Worm (Caenorhabditis elegans): ENCODE results near the gene hlb-1.
A peak's percentile ranks its signal among the peaks of the same experiment; 100 is the strongest.

DNA sequence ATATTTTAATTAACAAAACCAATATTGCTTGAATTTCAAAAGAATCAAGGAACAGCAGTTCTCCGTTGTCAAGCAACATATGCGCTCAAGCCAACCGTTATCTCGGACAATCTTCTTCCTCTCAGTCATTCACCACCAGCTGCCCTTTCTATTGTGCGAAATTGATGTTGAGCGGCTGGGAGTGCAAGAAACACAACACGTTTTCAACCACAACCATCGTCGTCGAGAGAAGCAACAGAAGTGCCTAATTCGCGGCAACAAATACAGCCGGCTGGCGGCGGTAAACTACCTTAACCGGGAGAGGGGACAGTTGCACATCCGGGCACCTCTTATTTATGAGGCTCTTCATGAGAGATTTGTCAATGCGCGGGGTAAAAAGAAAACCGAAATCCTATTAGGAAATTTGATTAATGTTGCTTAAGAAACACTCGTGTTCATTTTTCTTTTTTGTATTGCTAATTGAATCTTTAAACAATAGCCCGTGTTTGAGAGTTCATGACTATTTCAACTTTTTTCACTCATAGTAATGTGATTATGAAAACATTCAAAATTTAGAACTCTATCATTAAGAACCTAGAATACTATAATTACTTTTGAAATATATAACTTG, 674 bp downstream of the hlb-1 start:
- TF ChIP-seq lin-13 (tag; optimal IDR thresholded peaks at IDR 0.05), result no peak
- peak; percentile 24 for TF ChIP-seq elt-1 (tag; optimal IDR thresholded peaks at IDR 0.05; ENCODE audit: borderline replicate concordance, insufficient read depth)
- TF ChIP-seq mep-1 (tag; optimal IDR thresholded peaks at IDR 0.05), result no peak
- no peak for TF ChIP-seq elt-3 (tag; optimal IDR thresholded peaks at IDR 0.05)
- TF ChIP-seq nhr-76 (tag; optimal IDR thresholded peaks at IDR 0.05), result no peak
- TF ChIP-seq lsy-2 (tag; optimal IDR thresholded peaks at IDR 0.05), result no peak
- TF ChIP-seq nhr-237 (tag; optimal IDR thresholded peaks at IDR 0.05), result no peak
- no peak for TF ChIP-seq pha-4 (tag; optimal IDR thresholded peaks at IDR 0.05)
- no peak for TF ChIP-seq nhr-28 (tag; optimal IDR thresholded peaks at IDR 0.05)
- TF ChIP-seq M03D4.4 (tag; optimal IDR thresholded peaks at IDR 0.05), result no peak
- peak; percentile 68 for TF ChIP-seq lin-32 (GFP tag; optimal IDR thresholded peaks at IDR 0.05)
- TF ChIP-seq nhr-2 (tag; optimal IDR thresholded peaks at IDR 0.05), result no peak

All from whole organism, mixed stage, embryonic.